Fruit fly (Drosophila melanogaster) whole organism, wandering third instar larva: ENCODE measurements around the gene CG7246.

ENCODE experiments used
- dsf ChIP-seq: sonication (Bioruptor generic); optimal IDR thresholded peaks from 2 replicates; lab custom pipeline; 2016; ENCODE audit warnings: missing biosample characterization, missing genetic modification characterization, borderline replicate concordance
- usp ChIP-seq: fragments of >200 bp; optimal IDR thresholded peaks from 2 replicates; lab custom pipeline; 2017; ENCODE audit warnings: missing biosample characterization, missing genetic modification characterization

dm6 chrX:9048941-9049340 is 31.9 kb downstream of the CG7246 start:
- no peak for TF ChIP-seq usp (GFP tag; lab: Kevin White, UChicago)
- TF ChIP-seq dsf (GFP tag; lab: Kevin White, UChicago) = no peak
